Worm (Caenorhabditis elegans) whole organism, late embryonic: ENCODE results near the gene srz-64.

ENCODE experiments used
- C38D4.7 ChIP-seq: fragments of 200-800 bp; sonication (Bioruptor generic); optimal IDR thresholded peaks from 2 replicates; lab custom pipeline; 2018; ENCODE audit warnings: mild to moderate bottlenecking, missing genetic modification characterization, moderate library complexity, missing compliant biosample characterization
- F13H6.1 ChIP-seq: sonication (generic microtip); optimal IDR thresholded peaks from 2 replicates; lab custom pipeline; 2016; ENCODE audit warnings: missing genetic modification characterization, missing compliant biosample characterization
- K02D7.2 ChIP-seq: sonication (generic microtip); optimal IDR thresholded peaks from 2 replicates; lab custom pipeline; 2017; ENCODE audit warnings: mild to moderate bottlenecking, missing genetic modification characterization, missing compliant biosample characterization
- K09A11.1 ChIP-seq: sonication (generic microtip); optimal IDR thresholded peaks from 2 replicates; lab custom pipeline; 2017; ENCODE audit warnings: antibody characterized with exemption, mild to moderate bottlenecking, missing genetic modification characterization, missing compliant biosample characterization; ENCODE audit not compliant: insufficient read depth
- T23F11.4 ChIP-seq: fragments of 200-800 bp; sonication (Bioruptor generic); optimal IDR thresholded peaks from 2 replicates; lab custom pipeline; 2018; ENCODE audit warnings: mild to moderate bottlenecking, missing genetic modification characterization, missing compliant biosample characterization
- Y22D7AL.16 ChIP-seq: sonication (generic microtip); optimal IDR thresholded peaks from 2 replicates; lab custom pipeline; 2016; ENCODE audit warnings: missing genetic modification characterization, missing compliant biosample characterization
- ceh-14 ChIP-seq: sonication (generic microtip); optimal IDR thresholded peaks from 2 replicates; lab custom pipeline; 2016; ENCODE audit warnings: missing genotype, missing genetic modification characterization, missing compliant biosample characterization
- ceh-18 ChIP-seq: sonication (generic microtip); optimal IDR thresholded peaks from 2 replicates; lab custom pipeline; 2016; ENCODE audit warnings: missing genetic modification characterization, missing compliant biosample characterization
- ceh-2 ChIP-seq: sonication (generic microtip); optimal IDR thresholded peaks from 2 replicates; lab custom pipeline; 2016; ENCODE audit warnings: missing genotype, missing genetic modification characterization, missing compliant biosample characterization
- ceh-22 ChIP-seq: sonication (generic microtip); optimal IDR thresholded peaks from 2 replicates; lab custom pipeline; 2017; ENCODE audit warnings: missing biosample characterization, missing genetic modification characterization
- ceh-30 ChIP-seq: fragments of 150-350 bp; optimal IDR thresholded peaks from 2 replicates; lab custom pipeline; 2014; ENCODE audit warnings: missing biosample characterization, missing genetic modification characterization
- ceh-31 ChIP-seq: sonication (generic microtip); optimal IDR thresholded peaks from 2 replicates; lab custom pipeline; 2016; ENCODE audit warnings: missing genetic modification characterization, missing compliant biosample characterization
- ceh-45 ChIP-seq: fragments of 200-800 bp; sonication (Bioruptor generic); IDR thresholded peaks from 2 replicates; pipeline ENCODE4 v1.3.6; 2022; ENCODE audit warnings: missing genetic modification reagents, missing genetic modification characterization, missing compliant biosample characterization
- ceh-48 ChIP-seq: sonication (generic microtip); optimal IDR thresholded peaks from 2 replicates; lab custom pipeline; 2016; ENCODE audit warnings: missing genetic modification characterization, inconsistent platforms, missing compliant biosample characterization
- ceh-6 ChIP-seq: fragments of 200-800 bp; sonication (Bioruptor generic); optimal IDR thresholded peaks from 2 replicates; lab custom pipeline; 2018; ENCODE audit warnings: mild to moderate bottlenecking, missing genetic modification characterization, missing compliant biosample characterization
- ceh-9 ChIP-seq: sonication (generic microtip); optimal IDR thresholded peaks from 2 replicates; lab custom pipeline; 2016; ENCODE audit warnings: mild to moderate bottlenecking, missing genetic modification characterization, inconsistent platforms, missing compliant biosample characterization
- che-1 ChIP-seq: sonication (generic microtip); optimal IDR thresholded peaks from 2 replicates; lab custom pipeline; 2016; ENCODE audit warnings: mild to moderate bottlenecking, missing genetic modification characterization, missing compliant biosample characterization
- dmd-4 ChIP-seq: sonication (generic microtip); optimal IDR thresholded peaks from 2 replicates; lab custom pipeline; 2016; ENCODE audit warnings: borderline replicate concordance, missing genetic modification characterization, missing compliant biosample characterization
- elt-2 ChIP-seq: sonication (generic microtip); optimal IDR thresholded peaks from 2 replicates; lab custom pipeline; 2016; ENCODE audit warnings: missing genetic modification reagents, missing genetic modification characterization, missing compliant biosample characterization
- ets-4 ChIP-seq: sonication (generic microtip); optimal IDR thresholded peaks from 2 replicates; lab custom pipeline; 2016; ENCODE audit warnings: missing genetic modification characterization, missing compliant biosample characterization
- eyg-1 ChIP-seq: sonication (generic microtip); optimal IDR thresholded peaks from 2 replicates; lab custom pipeline; 2016; ENCODE audit warnings: missing genotype, missing genetic modification characterization, missing compliant biosample characterization
- fax-1 ChIP-seq: sonication (generic microtip); optimal IDR thresholded peaks from 2 replicates; lab custom pipeline; 2016; ENCODE audit warnings: missing genotype, missing genetic modification characterization, missing compliant biosample characterization
- fkh-10 ChIP-seq: fragments of 150-350 bp; optimal IDR thresholded peaks from 2 replicates; lab custom pipeline; 2014; ENCODE audit warnings: missing biosample characterization, missing genetic modification reagents, missing genetic modification characterization
- fkh-6 ChIP-seq: sonication (generic microtip); optimal IDR thresholded peaks from 2 replicates; lab custom pipeline; 2016; ENCODE audit warnings: missing genetic modification characterization, missing compliant biosample characterization
- gmeb-2 ChIP-seq: sonication (generic microtip); optimal IDR thresholded peaks from 2 replicates; lab custom pipeline; 2016; ENCODE audit warnings: missing genetic modification characterization, inconsistent platforms, missing compliant biosample characterization
- hlh-13 ChIP-seq: fragments of 200-800 bp; sonication (Bioruptor generic); optimal IDR thresholded peaks from 2 replicates; lab custom pipeline; 2018; ENCODE audit warnings: mild to moderate bottlenecking, missing genetic modification characterization, missing compliant biosample characterization
- hlh-30 ChIP-seq: sonication (generic microtip); optimal IDR thresholded peaks from 2 replicates; lab custom pipeline; 2017; ENCODE audit warnings: antibody characterized with exemption, missing genetic modification characterization, missing compliant biosample characterization; ENCODE audit not compliant: insufficient read depth
- hlh-6 ChIP-seq: sonication (generic microtip); optimal IDR thresholded peaks from 2 replicates; lab custom pipeline; 2016; ENCODE audit warnings: missing genotype, missing genetic modification characterization, missing compliant biosample characterization
- lim-6 ChIP-seq: sonication (generic microtip); optimal IDR thresholded peaks from 2 replicates; lab custom pipeline; 2016; ENCODE audit warnings: missing genetic modification characterization, missing compliant biosample characterization
- lin-11 ChIP-seq: fragments of 200-800 bp; sonication (Bioruptor generic); optimal IDR thresholded peaks from 2 replicates; lab custom pipeline; 2018; ENCODE audit warnings: mild to moderate bottlenecking, missing genetic modification characterization, missing compliant biosample characterization
- mec-3 ChIP-seq: sonication (generic microtip); optimal IDR thresholded peaks from 2 replicates; lab custom pipeline; 2016; ENCODE audit warnings: borderline replicate concordance, missing genetic modification characterization, missing compliant biosample characterization
- nfya-1 ChIP-seq: sonication (generic microtip); optimal IDR thresholded peaks from 2 replicates; lab custom pipeline; 2017; ENCODE audit warnings: missing genetic modification characterization, mild to moderate bottlenecking, missing compliant biosample characterization, antibody characterized with exemption, moderate library complexity
- nhr-232 ChIP-seq: sonication (generic microtip); optimal IDR thresholded peaks from 2 replicates; lab custom pipeline; 2016; ENCODE audit warnings: missing genetic modification characterization, missing compliant biosample characterization
- npax-4 ChIP-seq: sonication (generic microtip); optimal IDR thresholded peaks from 2 replicates; lab custom pipeline; 2016; ENCODE audit warnings: missing genetic modification characterization, missing compliant biosample characterization
- odd-2 ChIP-seq: sonication (generic microtip); optimal IDR thresholded peaks from 2 replicates; lab custom pipeline; 2017; ENCODE audit warnings: antibody characterized with exemption, mild to moderate bottlenecking, missing genetic modification characterization, missing compliant biosample characterization
- pag-3 ChIP-seq: sonication (generic microtip); optimal IDR thresholded peaks from 2 replicates; lab custom pipeline; 2016; ENCODE audit warnings: missing compliant biosample characterization, missing genetic modification characterization, borderline replicate concordance
- pat-9 ChIP-seq: fragments of 200-800 bp; sonication (Bioruptor generic); optimal IDR thresholded peaks from 2 replicates; lab custom pipeline; 2018; ENCODE audit warnings: mild to moderate bottlenecking, missing genetic modification characterization, moderate library complexity, missing compliant biosample characterization
- pax-1 ChIP-seq: fragments of 150-350 bp; optimal IDR thresholded peaks from 2 replicates; lab custom pipeline; 2014; ENCODE audit warnings: missing biosample characterization, missing genetic modification characterization
- pha-4 ChIP-seq: fragments of 150-350 bp; optimal IDR thresholded peaks from 2 replicates; lab custom pipeline; 2018; ENCODE audit warnings: missing biosample characterization, missing genetic modification reagents, missing genetic modification characterization
- pqm-1 ChIP-seq: sonication (generic microtip); optimal IDR thresholded peaks from 2 replicates; lab custom pipeline; 2016; ENCODE audit warnings: missing genetic modification characterization, missing compliant biosample characterization
- sdc-2 ChIP-seq: sonication (generic microtip); optimal IDR thresholded peaks from 2 replicates; lab custom pipeline; 2016; ENCODE audit warnings: missing genotype, missing genetic modification characterization, missing compliant biosample characterization
- sox-2 ChIP-seq: fragments of 200-800 bp; sonication (Bioruptor generic); IDR thresholded peaks from 2 replicates; pipeline ENCODE4 v1.3.6; 2022; ENCODE audit warnings: missing genetic modification reagents, missing genetic modification characterization, missing compliant biosample characterization
- sox-4 ChIP-seq: sonication (generic microtip); optimal IDR thresholded peaks from 2 replicates; lab custom pipeline; 2017; ENCODE audit warnings: mild to moderate bottlenecking, missing genetic modification characterization, inconsistent platforms, missing compliant biosample characterization
- tbx-2 ChIP-seq: sonication (generic microtip); optimal IDR thresholded peaks from 2 replicates; lab custom pipeline; 2016; ENCODE audit warnings: missing genetic modification characterization, missing compliant biosample characterization
- tbx-7 ChIP-seq: sonication (generic microtip); optimal IDR thresholded peaks from 2 replicates; lab custom pipeline; 2016; ENCODE audit warnings: missing genotype, missing genetic modification characterization, missing compliant biosample characterization
- unc-55 ChIP-seq: sonication (generic microtip); optimal IDR thresholded peaks from 2 replicates; lab custom pipeline; 2017; ENCODE audit warnings: missing biosample characterization, missing genetic modification reagents, missing genetic modification characterization
- zip-5 ChIP-seq: sonication (generic microtip); optimal IDR thresholded peaks from 2 replicates; lab custom pipeline; 2016; ENCODE audit warnings: missing genetic modification characterization, missing compliant biosample characterization
- ztf-16 ChIP-seq: sonication (generic microtip); optimal IDR thresholded peaks from 2 replicates; lab custom pipeline; 2017; ENCODE audit warnings: missing genetic modification characterization, missing compliant biosample characterization

The srz-64 gene

DNA sequence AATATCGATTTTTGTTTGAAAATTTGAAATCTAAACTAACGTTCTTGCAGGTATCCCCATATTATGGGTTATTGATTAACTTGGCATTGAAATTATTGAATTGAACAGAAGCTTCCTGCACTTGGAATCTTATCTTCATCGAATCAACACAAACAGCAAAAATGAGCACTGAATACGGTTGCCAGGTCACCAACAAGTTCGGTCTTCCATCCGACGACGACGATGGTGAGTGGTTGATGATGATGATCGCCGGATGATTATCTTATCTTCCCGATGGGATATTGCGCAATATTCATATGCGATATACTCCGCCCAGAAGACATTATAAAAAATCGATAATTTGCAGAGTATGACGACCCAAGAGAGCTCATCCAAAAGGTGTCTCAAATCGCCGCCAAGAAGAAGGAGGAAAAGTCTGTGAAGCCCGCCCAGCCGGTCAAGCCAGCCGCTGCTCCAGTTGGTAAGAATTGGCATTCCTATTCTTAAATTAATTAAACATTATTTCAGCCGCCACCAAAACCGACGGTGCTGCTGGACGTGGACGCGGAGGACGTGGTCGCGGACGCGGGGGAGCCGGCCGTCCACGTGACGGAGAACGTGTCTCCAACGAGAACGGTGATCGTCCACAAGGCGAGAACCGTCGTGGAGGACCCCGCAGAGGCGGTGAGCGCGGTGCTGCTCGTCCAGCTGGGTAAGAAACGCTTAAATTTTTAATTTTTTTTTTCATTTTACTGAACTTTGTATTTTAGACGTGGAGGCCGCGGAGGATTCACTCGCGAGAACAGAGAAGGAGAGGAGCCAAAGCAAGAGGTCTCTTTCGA is 28.1 kb upstream of the srz-64 start, which contains the start of gene vig-1:
vig-1 (plus strand) TSS at position 51 of the 821 bp plus-strand sequence.
- peak; percentile 0 for TF ChIP-seq ceh-48
- TF ChIP-seq elt-2, result peak; percentile 29
- no peak for TF ChIP-seq K09A11.1 (tag; lab: Kevin White, UChicago)

DNA sequence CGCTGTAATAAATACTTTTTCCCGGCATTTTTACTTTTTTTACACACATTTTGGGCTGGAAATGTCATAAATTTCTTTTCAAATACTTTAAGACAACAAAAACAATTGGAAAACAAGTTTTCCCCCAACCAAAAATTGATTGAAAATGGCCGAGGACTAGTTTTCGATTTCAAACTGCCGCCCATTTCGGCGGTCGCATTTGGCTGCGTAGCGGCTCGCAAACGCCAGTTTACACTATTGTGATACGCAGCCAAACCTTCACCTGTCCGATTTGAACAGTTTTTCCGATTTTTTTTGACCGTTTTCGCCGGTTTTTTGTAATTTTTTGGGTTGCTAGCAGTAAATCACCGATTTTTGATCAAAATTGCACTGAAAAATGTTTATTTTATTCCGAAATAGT is 27.4 kb upstream of the srz-64 start:
- TF ChIP-seq lin-11 (tag; lab: Kevin White, UChicago) (peak; percentile 20), mec-3 (tag; lab: Kevin White, UChicago) (no peak), pha-4 (tag; lab: Kevin White, UChicago) (no peak), ceh-18 (peak; percentile 91), nfya-1 (tag; lab: Kevin White, UChicago) (peak; percentile 93), tbx-2 (tag; lab: Kevin White, UChicago) (peak; percentile 91), hlh-30 (no peak), sox-4 (tag; lab: Kevin White, UChicago) (peak; percentile 66), ceh-2 (tag; lab: Kevin White, UChicago) (peak; percentile 66), che-1 (peak; percentile 70), pag-3 (tag; lab: Kevin White, UChicago) (no peak), F13H6.1 (tag; lab: Kevin White, UChicago) (peak; percentile 78), gmeb-2 (tag; lab: Kevin White, UChicago) (peak; percentile 74), Y22D7AL.16 (tag; lab: Kevin White, UChicago) (peak; percentile 45), sdc-2 (tag; lab: Kevin White, UChicago) (peak; percentile 28), ceh-30 (tag; lab: Kevin White, UChicago) (peak; percentile 81), hlh-6 (tag; lab: Kevin White, UChicago) (peak; percentile 13), sox-2 (peak; percentile 7; the same call in 1 of the 2 replicates), unc-55 (peak; percentile 82), tbx-7 (tag; lab: Kevin White, UChicago) (no peak), lim-6 (tag; lab: Kevin White, UChicago) (no peak), fkh-6 (no peak), ets-4 (peak; percentile 65), ceh-45 (GFP tag; lab: Robert Waterston, UW) (0 out of 2 replicates have a peak, but pooled peaks have one; percentile 35), pat-9 (tag; lab: Kevin White, UChicago) (peak; percentile 95), dmd-4 (tag; lab: Kevin White, UChicago) (no peak), ceh-22 (tag; lab: Kevin White, UChicago) (no peak), fax-1 (tag; lab: Kevin White, UChicago) (no peak), odd-2 (peak; percentile 15), C38D4.7 (peak; percentile 58), K09A11.1 (tag; lab: Kevin White, UChicago) (peak; percentile 24), pax-1 (peak; percentile 74), npax-4 (no peak), T23F11.4 (GFP tag; lab: Kevin White, UChicago) (peak; percentile 24), ceh-48 (peak; percentile 58), ceh-31 (peak; percentile 89), ztf-16 (tag; lab: Kevin White, UChicago) (peak; percentile 27), ceh-6 (GFP tag; lab: Kevin White, UChicago) (peak; percentile 53), eyg-1 (no peak), elt-2 (peak; percentile 60), fkh-10 (GFP tag; lab: Kevin White, UChicago) (no peak), nhr-232 (tag; lab: Kevin White, UChicago) (no peak), K02D7.2 (tag; lab: Kevin White, UChicago) (no peak), zip-5 (tag; lab: Kevin White, UChicago) (no peak), ceh-9 (tag; lab: Kevin White, UChicago) (peak; percentile 4), pqm-1 (tag; lab: Kevin White, UChicago) (no peak), hlh-13 (GFP tag; lab: Kevin White, UChicago) (no peak), ceh-14 (tag; lab: Kevin White, UChicago) (peak; percentile 73)
